Worm (Caenorhabditis elegans): ENCODE measurements around the gene ins-7.

Gene ins-7

DNA sequence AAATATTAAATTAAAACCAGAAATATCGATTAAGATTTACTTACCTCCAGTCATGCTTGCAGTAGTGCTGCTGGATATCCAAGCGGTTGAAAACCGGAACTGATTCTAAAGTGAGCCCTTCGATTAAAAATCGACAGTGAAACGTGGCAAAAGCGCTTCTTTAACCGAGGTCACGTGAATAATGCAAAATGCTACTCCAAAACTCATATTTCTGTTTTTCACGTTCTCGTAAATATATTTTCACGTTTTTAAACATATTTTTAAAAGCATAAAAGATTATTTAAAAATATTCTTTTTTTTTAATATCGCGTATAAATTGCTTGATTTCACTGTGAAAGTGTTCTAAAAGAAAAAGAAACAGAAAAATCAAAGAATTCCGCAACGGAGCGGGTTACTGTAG lies 26.6 kb upstream of the ins-7 start, which contains the start of gene ant-1.3:
ant-1.3 (minus strand) TSS at position 101 of the 400 bp plus-strand sequence.
- TF ChIP-seq lin-13 (tag; optimal IDR thresholded peaks at IDR 0.05), result no peak
- TF ChIP-seq zip-8 (tag; optimal IDR thresholded peaks at IDR 0.05), result no peak
- no peak for TF ChIP-seq unc-39 (tag; optimal IDR thresholded peaks at IDR 0.05)
- no peak for TF ChIP-seq hlh-1 (tag; optimal IDR thresholded peaks at IDR 0.05)
- TF ChIP-seq tbx-8 (GFP tag; optimal IDR thresholded peaks at IDR 0.05), result no peak
- TF ChIP-seq ceh-43 (GFP tag; optimal IDR thresholded peaks at IDR 0.05), result no peak
- TF ChIP-seq snpc-4 (tag; optimal IDR thresholded peaks at IDR 0.05), result no peak
- TF ChIP-seq nhr-12 (tag; optimal IDR thresholded peaks at IDR 0.05), result no peak
- TF ChIP-seq mep-1 (tag; optimal IDR thresholded peaks at IDR 0.05), result no peak
- no peak for TF ChIP-seq blmp-1 (tag; optimal IDR thresholded peaks at IDR 0.05)
- TF ChIP-seq sem-2 (GFP tag; optimal IDR thresholded peaks at IDR 0.05), result no peak
- no peak for TF ChIP-seq ztf-11 (tag; optimal IDR thresholded peaks at IDR 0.05)
- no peak for TF ChIP-seq ceh-39 (tag; optimal IDR thresholded peaks at IDR 0.05)
- no peak for TF ChIP-seq flh-1 (GFP tag; optimal IDR thresholded peaks at IDR 0.05)

DNA sequence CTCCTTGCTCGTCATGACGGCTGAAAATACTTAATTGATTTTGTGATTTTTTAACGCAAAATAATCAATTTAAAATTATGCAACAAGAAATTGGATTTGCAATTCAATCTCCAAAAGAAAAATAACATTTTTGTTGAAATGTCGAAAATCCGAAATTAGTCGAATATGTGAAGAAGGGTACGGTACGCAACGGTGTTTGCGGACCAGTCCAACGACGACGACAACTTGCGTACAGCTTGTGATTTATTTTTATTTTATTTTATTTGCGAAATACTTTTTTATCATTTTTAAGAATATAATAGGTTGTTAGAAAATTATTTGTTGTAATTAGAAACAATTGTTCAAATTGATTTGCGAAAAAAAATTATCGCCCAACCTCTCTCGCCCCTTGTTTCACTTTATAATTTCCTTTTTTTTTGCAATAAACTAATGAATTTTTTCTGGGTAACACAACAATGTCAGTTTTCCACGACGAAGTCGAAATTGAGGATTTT lies 24.1 kb upstream of the ins-7 start, which contains the start of the genes dcaf-1 and dph-3:
dcaf-1 (minus strand) TSS at position 20 of the 494 bp plus-strand sequence.
dph-3 (plus strand) TSS at position 444 of the 494 bp plus-strand sequence.
- TF ChIP-seq nhr-237 (tag; optimal IDR thresholded peaks at IDR 0.05), result no peak
- TF ChIP-seq flh-1 (GFP tag; optimal IDR thresholded peaks at IDR 0.05), result no peak
- no peak for TF ChIP-seq nhr-12 (tag; optimal IDR thresholded peaks at IDR 0.05)
- TF ChIP-seq nhr-76 (tag; optimal IDR thresholded peaks at IDR 0.05), result no peak
- no peak for TF ChIP-seq pha-4 (tag; optimal IDR thresholded peaks at IDR 0.05)
- no peak for TF ChIP-seq nhr-2 (tag; optimal IDR thresholded peaks at IDR 0.05)
- peak; percentile 57 for TF ChIP-seq mep-1 (tag; optimal IDR thresholded peaks at IDR 0.05)
- peak; percentile 97 for TF ChIP-seq lsy-2 (tag; optimal IDR thresholded peaks at IDR 0.05)
- no peak for TF ChIP-seq cnd-1 (tag; optimal IDR thresholded peaks at IDR 0.05)

DNA sequence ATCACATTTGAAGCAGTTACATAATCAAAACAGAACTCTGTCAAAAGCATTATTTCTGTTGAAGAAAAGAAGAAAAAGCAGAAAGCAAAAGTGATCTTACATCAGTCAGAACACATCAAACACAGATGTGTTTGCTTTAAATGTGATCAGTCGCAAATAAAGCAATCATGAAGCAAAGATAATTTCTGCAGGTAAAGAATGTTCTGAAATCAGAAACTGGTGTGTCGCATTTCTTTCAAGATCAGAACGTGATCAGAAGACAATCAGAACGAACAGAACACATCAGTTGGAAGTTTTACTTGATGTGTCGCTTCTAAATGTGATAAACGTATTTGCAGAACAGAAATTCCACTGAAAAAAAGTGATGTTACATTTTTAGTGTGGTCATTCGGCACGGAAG lies 16.4 kb upstream of the ins-7 start:
- no peak for TF ChIP-seq ceh-43 (GFP tag; optimal IDR thresholded peaks at IDR 0.05)
- no peak for TF ChIP-seq sem-2 (GFP tag; optimal IDR thresholded peaks at IDR 0.05)
- no peak for TF ChIP-seq nhr-76 (tag; optimal IDR thresholded peaks at IDR 0.05)
- TF ChIP-seq elt-1 (tag; optimal IDR thresholded peaks at IDR 0.05; ENCODE audit: borderline replicate concordance, insufficient read depth), result no peak
- TF ChIP-seq ztf-11 (tag; optimal IDR thresholded peaks at IDR 0.05), result no peak
- TF ChIP-seq nhr-12 (tag; optimal IDR thresholded peaks at IDR 0.05), result no peak
- TF ChIP-seq unc-120 (tag; optimal IDR thresholded peaks at IDR 0.05; ENCODE audit: poor library complexity, severe bottlenecking), result no peak
- TF ChIP-seq tbx-8 (GFP tag; optimal IDR thresholded peaks at IDR 0.05), result no peak

DNA sequence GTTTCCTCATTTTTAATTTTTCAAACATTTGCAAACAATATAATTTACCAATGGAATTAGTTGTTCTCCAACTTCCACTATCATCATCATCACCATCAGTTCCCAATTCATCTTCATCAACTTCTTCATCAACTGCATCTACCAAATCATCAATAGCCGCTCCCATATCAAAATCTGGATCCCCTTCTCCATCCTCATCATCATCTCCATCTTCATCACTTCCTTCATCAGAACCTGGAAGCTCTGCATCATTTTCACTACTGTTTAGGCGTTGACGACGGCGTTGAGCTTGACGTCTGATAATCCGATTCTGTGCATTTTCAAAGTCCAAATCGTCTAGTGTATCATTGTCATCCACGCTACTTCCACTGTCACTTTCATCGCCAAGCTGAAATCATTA lies 15.2 kb upstream of the ins-7 start:
- TF ChIP-seq blmp-1 (tag; optimal IDR thresholded peaks at IDR 0.05) (no peak), elt-3 (tag; optimal IDR thresholded peaks at IDR 0.05) (no peak), pha-4 (tag; optimal IDR thresholded peaks at IDR 0.05) (no peak), ztf-11 (tag; optimal IDR thresholded peaks at IDR 0.05) (no peak), nhr-237 (tag; optimal IDR thresholded peaks at IDR 0.05) (no peak), hlh-1 (tag; optimal IDR thresholded peaks at IDR 0.05) (no peak), elt-1 (tag; optimal IDR thresholded peaks at IDR 0.05; ENCODE audit: borderline replicate concordance, insufficient read depth) (no peak), nhr-2 (tag; optimal IDR thresholded peaks at IDR 0.05) (no peak), drap-1 (GFP tag; optimal IDR thresholded peaks at IDR 0.05) (no peak), unc-39 (tag; optimal IDR thresholded peaks at IDR 0.05) (no peak), unc-62 (GFP tag; optimal IDR thresholded peaks at IDR 0.05) (no peak)

DNA sequence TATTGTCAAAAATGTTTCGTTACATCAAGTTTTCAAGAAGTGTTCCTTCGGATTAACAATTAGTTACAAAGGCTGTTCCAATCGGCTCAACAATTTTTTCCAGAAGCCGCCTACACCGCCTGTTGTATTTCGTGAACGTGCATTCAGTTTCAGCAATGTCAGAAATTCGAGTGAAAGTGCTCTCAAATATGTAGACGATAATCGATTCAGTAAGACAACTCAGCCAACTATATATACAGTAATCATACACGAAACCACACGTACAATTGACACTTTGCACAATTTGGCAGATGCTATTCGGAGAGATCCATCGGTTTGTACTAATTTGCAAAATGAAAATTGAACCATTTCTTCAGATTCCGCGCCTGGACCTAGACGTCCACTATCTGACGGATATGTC lies 13.9 kb upstream of the ins-7 start:
- TF ChIP-seq ceh-39 (tag; optimal IDR thresholded peaks at IDR 0.05), result no peak
- no peak for TF ChIP-seq unc-39 (tag; optimal IDR thresholded peaks at IDR 0.05)
- TF ChIP-seq cnd-1 (tag; optimal IDR thresholded peaks at IDR 0.05), result no peak
- no peak for TF ChIP-seq elt-1 (tag; optimal IDR thresholded peaks at IDR 0.05; ENCODE audit: borderline replicate concordance, insufficient read depth)
- no peak for TF ChIP-seq mab-5 (tag; optimal IDR thresholded peaks at IDR 0.05)
- no peak for TF ChIP-seq unc-120 (tag; optimal IDR thresholded peaks at IDR 0.05; ENCODE audit: poor library complexity, severe bottlenecking)
- no peak for TF ChIP-seq mls-2 (tag; optimal IDR thresholded peaks at IDR 0.05)
- TF ChIP-seq bed-3 (GFP tag; optimal IDR thresholded peaks at IDR 0.05), result no peak
- no peak for TF ChIP-seq unc-62 (GFP tag; optimal IDR thresholded peaks at IDR 0.05)
- no peak for TF ChIP-seq flh-1 (GFP tag; optimal IDR thresholded peaks at IDR 0.05)
- no peak for TF ChIP-seq ces-1 (GFP tag; optimal IDR thresholded peaks at IDR 0.05)
- no peak for TF ChIP-seq ztf-11 (tag; optimal IDR thresholded peaks at IDR 0.05)
- no peak for TF ChIP-seq lsy-2 (tag; optimal IDR thresholded peaks at IDR 0.05)
- TF ChIP-seq elt-3 (tag; optimal IDR thresholded peaks at IDR 0.05), result no peak
- no peak for TF ChIP-seq sptf-1 (tag; optimal IDR thresholded peaks at IDR 0.05)
- no peak for TF ChIP-seq lin-13 (tag; optimal IDR thresholded peaks at IDR 0.05)
- TF ChIP-seq sem-2 (GFP tag; optimal IDR thresholded peaks at IDR 0.05), result no peak
- TF ChIP-seq lin-32 (GFP tag; optimal IDR thresholded peaks at IDR 0.05), result no peak
- no peak for TF ChIP-seq ham-2 (GFP tag; optimal IDR thresholded peaks at IDR 0.05)
- TF ChIP-seq pha-4 (tag; optimal IDR thresholded peaks at IDR 0.05), result no peak
